Fruit fly (Drosophila melanogaster) whole organism: ENCODE measurements around the gene CG1632.

Source experiments
- CG8478 ChIP-seq: fragments of >200 bp; optimal IDR thresholded peaks from 2 replicates; lab custom pipeline; 2018; ENCODE audit warnings: inconsistent platforms
- Dll ChIP-seq: fragments of >200 bp; optimal IDR thresholded peaks from 2 replicates; lab custom pipeline; 2017
- EcR ChIP-seq, 2 experiments: fragments of >200 bp; optimal IDR thresholded peaks; 2 replicates each; lab custom pipeline; 2017; ENCODE audit warnings: missing biosample characterization in 2 of 2, missing genetic modification characterization in 2 of 2, missing genetic modification reagents in 2 of 2
- pan ChIP-seq: fragments of >200 bp; optimal IDR thresholded peaks from 2 replicates; lab custom pipeline; 2017
- psq ChIP-seq: fragments of >200 bp; optimal IDR thresholded peaks from 2 replicates; lab custom pipeline; 2017
- usp ChIP-seq: fragments of >200 bp; optimal IDR thresholded peaks from 2 replicates; lab custom pipeline; 2017; ENCODE audit warnings: missing biosample characterization, missing genetic modification characterization, mixed read lengths

The CG1632 gene

dm6 chrX:8252284-8252886, at the start of gene CG1632:
TSS of gene CG1632 (plus strand) at chrX:8252670.
- no peak for TF ChIP-seq usp (GFP tag; lab: Kevin White, UChicago)

dm6 chrX:8202724-8203362, 49.6 kb upstream of the CG1632 start:
- TF ChIP-seq EcR (GFP tag; optimal IDR thresholded peaks at IDR 0.05; lab: Kevin White, UChicago) (no peak), Dll (lab: Kevin White, UChicago) (no peak), usp (GFP tag; lab: Kevin White, UChicago) (no peak), CG8478 (lab: Kevin White, UChicago) (no peak), psq (lab: Kevin White, UChicago) (no peak), pan (no peak)

dm6 chrX:8205625-8206252, 46.7 kb upstream of the CG1632 start:
- no peak for TF ChIP-seq Dll (lab: Kevin White, UChicago)
- TF ChIP-seq EcR (GFP tag; optimal IDR thresholded peaks at IDR 0.05; lab: Kevin White, UChicago) = no peak
- TF ChIP-seq CG8478 (lab: Kevin White, UChicago) = no peak
- no peak for TF ChIP-seq psq (lab: Kevin White, UChicago)

dm6 chrX:8206561-8206960, 45.9 kb upstream of the CG1632 start:
- TF ChIP-seq CG8478 (lab: Kevin White, UChicago) = no peak

dm6 chrX:8207054-8207453, 45.4 kb upstream of the CG1632 start:
- no peak for TF ChIP-seq CG8478 (lab: Kevin White, UChicago)
- no peak for TF ChIP-seq EcR (GFP tag; optimal IDR thresholded peaks at IDR 0.05; lab: Kevin White, UChicago)
- TF ChIP-seq pan = no peak
- TF ChIP-seq Dll (lab: Kevin White, UChicago) = no peak
- no peak for TF ChIP-seq psq (lab: Kevin White, UChicago)
- TF ChIP-seq usp (GFP tag; lab: Kevin White, UChicago) = no peak

- TF ChIP-seq pan = no peak
- TF ChIP-seq CG8478 (lab: Kevin White, UChicago) = no peak
- TF ChIP-seq psq (lab: Kevin White, UChicago) = no peak
- no peak for TF ChIP-seq EcR (GFP tag; optimal IDR thresholded peaks at IDR 0.05; lab: Kevin White, UChicago)
- no peak for TF ChIP-seq usp (GFP tag; lab: Kevin White, UChicago)
- TF ChIP-seq Dll (lab: Kevin White, UChicago) = no peak
Measured at dm6 chrX:8210632-8211031, 41.8 kb upstream of the CG1632 start.

- TF ChIP-seq Dll (lab: Kevin White, UChicago) (no peak), psq (lab: Kevin White, UChicago) (no peak), EcR (GFP tag; optimal IDR thresholded peaks at IDR 0.05; lab: Kevin White, UChicago) (no peak), pan (no peak), usp (GFP tag; lab: Kevin White, UChicago) (no peak), CG8478 (lab: Kevin White, UChicago) (no peak)
Measured at dm6 chrX:8211094-8211730, 41.3 kb upstream of the CG1632 start.

dm6 chrX:8211731-8212468, 40.6 kb upstream of the CG1632 start:
- no peak for TF ChIP-seq CG8478 (lab: Kevin White, UChicago)

- peak; percentile 53 for TF ChIP-seq Dll (lab: Kevin White, UChicago)
- no peak for TF ChIP-seq usp (GFP tag; lab: Kevin White, UChicago)
- no peak for TF ChIP-seq pan
- peak in 1 of 2 experiments; percentile 10 for TF ChIP-seq EcR (GFP tag; optimal IDR thresholded peaks at IDR 0.05; lab: Kevin White, UChicago)
Measured at dm6 chrX:8214017-8214416, 38.5 kb upstream of the CG1632 start.

- no peak for TF ChIP-seq psq (lab: Kevin White, UChicago)
- TF ChIP-seq CG8478 (lab: Kevin White, UChicago) = no peak
Measured at dm6 chrX:8215094-8215854, 37.2 kb upstream of the CG1632 start.

dm6 chrX:8215855-8216586, 36.4 kb upstream of the CG1632 start:
- TF ChIP-seq Dll (lab: Kevin White, UChicago) (no peak), CG8478 (lab: Kevin White, UChicago) (no peak), usp (GFP tag; lab: Kevin White, UChicago) (no peak), EcR (GFP tag; optimal IDR thresholded peaks at IDR 0.05; lab: Kevin White, UChicago) (no peak), pan (no peak), psq (lab: Kevin White, UChicago) (no peak)
